Fruit fly (Drosophila melanogaster) whole organism, pupa: ENCODE measurements around the gene CG14252.

Experiments
- CG12605 ChIP-seq: fragments of 200-800 bp; sonication (Bioruptor generic); IDR thresholded peaks from 2 replicates; pipeline ENCODE4 v1.3.6; 2022; ENCODE audit warnings: missing biosample characterization, missing genetic modification characterization
- CG8159 ChIP-seq: fragments of 200-800 bp; sonication (Bioruptor generic); optimal IDR thresholded peaks from 3 replicates; lab custom pipeline; 2018; ENCODE audit warnings: missing biosample characterization, mild to moderate bottlenecking, missing genetic modification characterization, moderate library complexity
- EcR ChIP-seq: fragments of 200-800 bp; sonication (Bioruptor generic); optimal IDR thresholded peaks from 3 replicates; lab custom pipeline; 2019; ENCODE audit warnings: missing biosample characterization, missing genetic modification characterization, mild to moderate bottlenecking, moderate library complexity, missing genetic modification reagents
- Snoo ChIP-seq: fragments of 200-800 bp; sonication (Bioruptor generic); optimal IDR thresholded peaks from 3 replicates; lab custom pipeline; 2017; ENCODE audit warnings: missing biosample characterization, mild to moderate bottlenecking, missing genetic modification characterization, inconsistent platforms

DNA sequence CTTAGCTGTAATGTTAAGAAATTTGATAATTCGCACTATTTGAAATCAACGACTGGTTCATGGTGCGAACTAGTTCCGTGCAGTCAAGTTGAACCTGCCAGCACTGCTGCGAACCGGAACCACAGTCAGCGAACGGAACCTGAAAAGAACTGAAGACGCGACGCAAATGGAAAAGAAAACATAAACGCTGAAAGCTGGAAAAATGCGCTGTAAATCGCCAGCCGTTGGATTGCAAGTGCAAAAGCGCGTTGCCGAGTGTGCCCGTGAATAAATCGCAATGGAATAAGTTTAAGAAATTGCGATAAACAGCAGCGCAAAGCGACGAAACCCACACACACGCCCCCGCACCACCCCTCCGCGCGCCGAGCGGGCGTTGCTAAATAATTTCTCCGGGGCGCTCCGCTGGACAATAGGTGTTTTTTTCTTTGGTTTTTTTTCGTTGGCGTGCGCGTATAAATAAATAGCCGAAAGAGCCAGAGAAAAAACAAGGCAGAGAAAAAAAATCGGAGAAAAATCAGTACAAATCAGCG is 21.5 kb downstream of the CG14252 start, which contains the start of gene CG5521:
- TF ChIP-seq Snoo (tag; lab: Kevin White, UChicago) (no peak), EcR (no peak), CG12605 (GFP tag; lab: Robert Waterston, UW) (no peak), CG8159 (tag; lab: Kevin White, UChicago) (no peak)
